Worm (Caenorhabditis elegans) whole organism, early embryonic: Measurements from ENCODE around the gene bus-1.

Experiments used
- B0310.2 ChIP-seq: sonication (generic microtip); optimal IDR thresholded peaks from 2 replicates; lab custom pipeline; 2016; ENCODE audit warnings: mild to moderate bottlenecking, missing genetic modification characterization, missing compliant biosample characterization
- F13C5.2 ChIP-seq: sonication (generic microtip); optimal IDR thresholded peaks from 2 replicates; lab custom pipeline; 2017; ENCODE audit warnings: mild to moderate bottlenecking, missing genetic modification characterization, inconsistent platforms, missing compliant biosample characterization
- aly-1 ChIP-seq: sonication (generic microtip); optimal IDR thresholded peaks from 2 replicates; lab custom pipeline; 2016; ENCODE audit warnings: missing genetic modification characterization, missing compliant biosample characterization
- ama-1 ChIP-seq: fragments of 150-350 bp; optimal IDR thresholded peaks from 2 replicates; lab custom pipeline; 2014
- ceh-13 ChIP-seq: fragments of 200-800 bp; sonication (Bioruptor generic); optimal IDR thresholded peaks from 2 replicates; lab custom pipeline; 2018; ENCODE audit warnings: mild to moderate bottlenecking, missing genetic modification characterization, missing compliant biosample characterization
- ceh-36 ChIP-seq: sonication (generic microtip); optimal IDR thresholded peaks from 2 replicates; lab custom pipeline; 2016; ENCODE audit warnings: missing genetic modification characterization, inconsistent platforms, missing compliant biosample characterization
- ets-7 ChIP-seq: sonication (generic microtip); optimal IDR thresholded peaks from 2 replicates; lab custom pipeline; 2016; ENCODE audit warnings: missing genotype, missing genetic modification characterization, missing compliant biosample characterization
- flt-1 ChIP-seq: fragments of 200-800 bp; sonication (Bioruptor generic); IDR thresholded peaks from 2 replicates; pipeline ENCODE4 v1.3.6; 2022; ENCODE audit warnings: missing genetic modification characterization, missing compliant biosample characterization
- hmbx-1 ChIP-seq: sonication (generic microtip); optimal IDR thresholded peaks from 2 replicates; lab custom pipeline; 2016; ENCODE audit warnings: mild to moderate bottlenecking, missing genetic modification characterization, missing compliant biosample characterization
- hmg-4 ChIP-seq: fragments of 200-800 bp; sonication (Bioruptor generic); optimal IDR thresholded peaks from 2 replicates; lab custom pipeline; 2018; ENCODE audit warnings: mild to moderate bottlenecking, missing genetic modification characterization, missing compliant biosample characterization
- hnd-1 ChIP-seq: sonication (generic microtip); optimal IDR thresholded peaks from 2 replicates; lab custom pipeline; 2016; ENCODE audit warnings: missing genetic modification characterization, missing compliant biosample characterization
- pes-1 ChIP-seq: fragments of 200-800 bp; sonication (Bioruptor generic); IDR thresholded peaks from 2 replicates; pipeline ENCODE4 v1.3.6; 2022; ENCODE audit warnings: missing genetic modification reagents, missing genetic modification characterization, missing compliant biosample characterization
- scrt-1 ChIP-seq: fragments of 200-800 bp; sonication (Bioruptor generic); IDR thresholded peaks from 2 replicates; pipeline ENCODE4 v1.3.6; 2022; ENCODE audit warnings: missing genetic modification characterization, missing compliant biosample characterization
- sea-1 ChIP-seq: fragments of 200-800 bp; sonication (Bioruptor generic); conservative IDR thresholded peaks from 2 replicates; pipeline ENCODE4 v1.3.6; 2022; ENCODE audit warnings: missing genetic modification characterization, missing compliant biosample characterization
- tbx-11 ChIP-seq: fragments of 200-800 bp; sonication (Bioruptor generic); IDR thresholded peaks from 2 replicates; pipeline ENCODE4 v1.3.6; 2022; ENCODE audit warnings: missing genetic modification characterization, missing compliant biosample characterization
- tbx-37 ChIP-seq: fragments of 200-800 bp; sonication (Bioruptor generic); conservative IDR thresholded peaks from 2 replicates; pipeline ENCODE4 v1.3.6; 2022; ENCODE audit warnings: missing genetic modification reagents, missing genetic modification characterization, missing compliant biosample characterization
- tra-4 ChIP-seq: sonication (generic microtip); optimal IDR thresholded peaks from 2 replicates; lab custom pipeline; 2017; ENCODE audit warnings: missing genetic modification characterization, missing compliant biosample characterization

bus-1 gene

DNA sequence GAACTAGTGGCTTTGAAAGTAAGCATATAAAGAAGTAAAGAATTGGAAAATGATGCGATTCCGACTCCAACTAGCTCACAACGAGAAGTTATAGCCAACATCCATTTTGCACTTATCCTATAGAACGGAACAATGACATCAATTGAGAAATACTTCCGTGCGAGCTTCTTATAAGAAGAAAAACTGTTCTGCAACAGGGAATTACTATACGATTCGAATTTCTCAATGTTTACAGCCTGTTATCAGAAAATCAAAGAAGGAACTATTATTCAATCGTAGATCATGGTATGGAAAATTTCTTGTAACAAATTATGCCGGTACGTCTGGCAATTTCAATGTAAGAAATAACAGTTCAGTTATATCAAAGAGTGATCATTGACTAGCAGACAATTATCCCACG is 38.9 kb downstream of the bus-1 start, which contains the start of gene str-85:
Gene str-85, minus strand, starts transcription at position 101 of the 400 bp plus-strand sequence.
- TF ChIP-seq sea-1 (GFP tag; lab: Robert Waterston, UW), result no peak
- TF ChIP-seq tbx-11 (GFP tag; lab: Robert Waterston, UW), result no peak
- no peak for TF ChIP-seq pes-1 (GFP tag; lab: Robert Waterston, UW)
- no peak for TF ChIP-seq tra-4
- TF ChIP-seq ets-7, result no peak
- no peak for TF ChIP-seq ceh-36 (tag; lab: Kevin White, UChicago)
- TF ChIP-seq ama-1 (lab: Kevin White, UChicago), result no peak
- TF ChIP-seq hmbx-1 (tag; lab: Kevin White, UChicago), result no peak
- TF ChIP-seq B0310.2, result no peak
- no peak for TF ChIP-seq tbx-37
- TF ChIP-seq aly-1 (tag; lab: Kevin White, UChicago), result no peak
- TF ChIP-seq scrt-1 (GFP tag; lab: Robert Waterston, UW), result no peak
- TF ChIP-seq hnd-1 (tag; lab: Kevin White, UChicago), result no peak
- no peak for TF ChIP-seq flt-1
- no peak for TF ChIP-seq hmg-4
- TF ChIP-seq ceh-13, result no peak
- TF ChIP-seq F13C5.2, result no peak

DNA sequence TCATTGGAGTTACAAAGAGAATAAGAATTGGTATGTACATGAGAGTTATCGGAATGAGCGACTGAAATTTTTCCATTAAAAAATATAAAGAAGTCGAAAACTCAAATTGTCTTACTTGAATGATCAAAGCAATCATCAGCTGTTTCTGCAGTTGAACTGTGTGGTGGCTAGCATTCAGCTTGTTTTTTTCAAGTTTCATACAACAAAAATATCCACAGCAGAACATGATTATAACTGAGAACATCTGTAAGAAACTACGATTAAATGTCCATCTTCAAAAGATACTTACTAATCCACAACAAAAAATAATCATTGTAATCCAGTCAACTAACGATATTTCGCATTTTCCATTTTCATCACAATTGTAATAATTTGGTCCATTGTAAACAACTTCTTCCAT is 39.8 kb downstream of the bus-1 start:
- TF ChIP-seq tbx-37 (no peak), ama-1 (lab: Kevin White, UChicago) (no peak), flt-1 (no peak), ceh-36 (tag; lab: Kevin White, UChicago) (no peak), pes-1 (GFP tag; lab: Robert Waterston, UW) (no peak), tbx-11 (GFP tag; lab: Robert Waterston, UW) (no peak), hnd-1 (tag; lab: Kevin White, UChicago) (no peak), F13C5.2 (no peak), scrt-1 (GFP tag; lab: Robert Waterston, UW) (no peak), ets-7 (no peak), aly-1 (tag; lab: Kevin White, UChicago) (no peak), tra-4 (no peak), sea-1 (GFP tag; lab: Robert Waterston, UW) (no peak), hmbx-1 (tag; lab: Kevin White, UChicago) (no peak), ceh-13 (no peak), B0310.2 (no peak), hmg-4 (no peak)

DNA sequence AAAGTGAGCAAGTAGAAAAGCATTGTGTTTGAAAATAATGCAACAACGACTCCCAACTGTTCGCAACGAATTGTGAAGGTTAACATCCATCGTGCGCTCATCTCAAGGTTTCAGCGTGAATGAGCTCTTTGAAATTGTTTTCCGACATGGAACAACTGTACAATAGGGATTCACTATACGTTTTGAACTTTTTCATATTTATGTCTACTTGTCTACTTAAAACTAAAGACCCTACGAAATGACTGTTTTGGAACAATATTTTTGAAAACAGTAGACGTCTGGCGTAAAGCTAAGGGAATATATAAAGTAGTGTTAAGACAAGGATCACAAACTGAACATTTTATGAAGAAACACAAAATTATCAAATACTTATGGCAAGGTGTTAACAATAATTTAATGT is 41.0 kb downstream of the bus-1 start, which contains the start of gene str-86:
Gene str-86, minus strand, starts transcription at position 101 of the 400 bp plus-strand sequence.
- TF ChIP-seq ceh-36 (tag; lab: Kevin White, UChicago) (no peak), pes-1 (GFP tag; lab: Robert Waterston, UW) (no peak), tra-4 (no peak), ceh-13 (no peak), sea-1 (GFP tag; lab: Robert Waterston, UW) (no peak), aly-1 (tag; lab: Kevin White, UChicago) (no peak), ets-7 (no peak), F13C5.2 (no peak), scrt-1 (GFP tag; lab: Robert Waterston, UW) (no peak), hnd-1 (tag; lab: Kevin White, UChicago) (no peak), hmg-4 (no peak)

DNA sequence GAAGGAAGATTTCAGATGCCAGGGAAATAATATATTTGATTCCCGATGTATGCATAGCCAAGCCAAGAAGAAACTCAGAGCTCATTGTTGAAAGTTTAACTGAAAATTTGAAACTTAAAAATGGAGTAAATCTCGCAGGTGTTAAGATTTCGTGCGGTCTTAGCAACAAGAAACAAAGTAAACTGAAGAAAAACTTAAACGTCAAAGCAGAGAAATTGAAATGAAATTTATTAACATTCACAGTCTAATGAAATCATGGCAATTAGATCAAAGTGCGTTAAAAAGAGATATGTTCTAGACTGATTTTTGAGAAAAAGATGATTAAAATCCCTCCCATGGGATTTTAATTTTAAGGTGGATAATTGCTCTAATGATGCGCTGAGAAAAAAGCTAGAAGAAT is 43.8 kb downstream of the bus-1 start, which contains the start of gene str-84:
Gene str-84, minus strand, starts transcription at position 101 of the 400 bp plus-strand sequence.
- no peak for TF ChIP-seq hnd-1 (tag; lab: Kevin White, UChicago)
- no peak for TF ChIP-seq flt-1
- no peak for TF ChIP-seq F13C5.2
- TF ChIP-seq scrt-1 (GFP tag; lab: Robert Waterston, UW), result no peak
- TF ChIP-seq tbx-11 (GFP tag; lab: Robert Waterston, UW), result no peak
- TF ChIP-seq tbx-37, result no peak
- no peak for TF ChIP-seq hmg-4
- TF ChIP-seq ets-7, result no peak
- no peak for TF ChIP-seq aly-1 (tag; lab: Kevin White, UChicago)
- TF ChIP-seq hmbx-1 (tag; lab: Kevin White, UChicago), result no peak
- no peak for TF ChIP-seq sea-1 (GFP tag; lab: Robert Waterston, UW)
- TF ChIP-seq ama-1 (lab: Kevin White, UChicago), result no peak

DNA sequence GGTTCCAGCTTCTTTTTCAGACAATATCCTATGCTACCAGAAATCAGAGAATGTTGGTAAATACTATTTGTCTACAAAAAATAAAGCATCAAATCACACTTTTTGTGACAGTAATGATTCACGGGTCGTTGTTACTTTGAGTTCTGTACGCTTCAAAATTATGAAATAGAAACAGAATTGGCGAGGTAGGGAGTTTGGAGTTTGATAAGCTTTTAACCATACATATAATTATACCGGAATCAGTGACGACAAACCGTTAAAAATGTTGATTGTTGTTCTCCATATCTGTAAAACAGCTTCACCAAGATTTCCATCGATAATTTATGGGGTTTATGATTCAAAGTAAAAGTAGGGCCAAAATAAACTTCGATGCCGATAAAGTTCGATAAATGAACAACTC is 46.7 kb downstream of the bus-1 start:
- TF ChIP-seq hnd-1 (tag; lab: Kevin White, UChicago), result no peak
- no peak for TF ChIP-seq tra-4
- no peak for TF ChIP-seq flt-1
- TF ChIP-seq sea-1 (GFP tag; lab: Robert Waterston, UW), result no peak
- no peak for TF ChIP-seq ceh-36 (tag; lab: Kevin White, UChicago)
- TF ChIP-seq hmg-4, result no peak
- no peak for TF ChIP-seq F13C5.2
- TF ChIP-seq tbx-37, result no peak
- no peak for TF ChIP-seq aly-1 (tag; lab: Kevin White, UChicago)
- no peak for TF ChIP-seq ets-7
- TF ChIP-seq ceh-13, result no peak
- no peak for TF ChIP-seq pes-1 (GFP tag; lab: Robert Waterston, UW)
- no peak for TF ChIP-seq B0310.2
- TF ChIP-seq hmbx-1 (tag; lab: Kevin White, UChicago), result no peak
- no peak for TF ChIP-seq ama-1 (lab: Kevin White, UChicago)
- TF ChIP-seq tbx-11 (GFP tag; lab: Robert Waterston, UW), result no peak

DNA sequence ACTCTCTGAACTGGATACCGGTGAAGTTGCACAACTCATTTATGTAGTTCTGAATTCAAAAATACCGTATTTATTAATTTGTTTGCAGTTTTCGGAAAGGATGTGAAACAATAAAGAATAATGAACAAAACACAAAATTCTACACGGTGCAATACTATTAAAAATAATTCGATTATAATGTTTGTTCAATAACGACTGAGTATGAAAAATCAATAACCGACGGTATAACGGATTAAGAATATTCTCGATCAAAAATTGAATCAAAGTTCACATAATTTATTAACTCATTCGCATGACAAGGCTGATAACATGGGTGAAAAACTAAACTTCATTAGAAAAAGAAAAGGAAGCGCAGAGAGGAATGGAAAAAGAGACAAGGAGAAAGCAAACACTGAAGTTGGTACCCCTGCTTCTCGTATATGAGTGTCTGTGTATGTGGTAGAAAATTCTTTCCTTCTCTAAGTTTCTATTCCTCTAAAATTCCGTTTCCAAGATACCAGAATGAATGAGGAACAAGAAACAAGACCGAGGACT is 49.7 kb downstream of the bus-1 start, which contains the start of gene nhr-143:
Gene nhr-143, minus strand, starts transcription at position 51 of the 534 bp plus-strand sequence.
- TF ChIP-seq aly-1 (tag; lab: Kevin White, UChicago) (no peak), F13C5.2 (no peak), ets-7 (no peak), sea-1 (GFP tag; lab: Robert Waterston, UW) (no peak), ceh-36 (tag; lab: Kevin White, UChicago) (no peak), scrt-1 (GFP tag; lab: Robert Waterston, UW) (no peak), pes-1 (GFP tag; lab: Robert Waterston, UW) (no peak), tra-4 (no peak), B0310.2 (no peak), ama-1 (lab: Kevin White, UChicago) (no peak), tbx-37 (no peak)
